Worm (Caenorhabditis elegans) whole organism, mixed stage, embryonic: ENCODE data around the gene T18D3.6.

Source experiments
- M03D4.4 ChIP-seq: sonication (generic microtip); optimal IDR thresholded peaks from 2 replicates; lab custom pipeline; 2017; ENCODE audit warnings: mild to moderate bottlenecking, missing genetic modification characterization, missing compliant biosample characterization
- bed-3 ChIP-seq: fragments of 200-800 bp; sonication (Bioruptor generic); optimal IDR thresholded peaks from 3 replicates; lab custom pipeline; 2018; ENCODE audit warnings: mild to moderate bottlenecking, missing genetic modification characterization, moderate library complexity, missing compliant biosample characterization
- blmp-1 ChIP-seq: fragments of 150-350 bp; optimal IDR thresholded peaks from 2 replicates; lab custom pipeline; 2014; ENCODE audit warnings: missing biosample characterization, missing genetic modification characterization
- ceh-39 ChIP-seq: fragments of 150-350 bp; optimal IDR thresholded peaks from 2 replicates; lab custom pipeline; 2014; ENCODE audit warnings: missing biosample characterization, missing genetic modification characterization
- ceh-83 ChIP-seq: fragments of 200-800 bp; sonication (Bioruptor generic); optimal IDR thresholded peaks from 2 replicates; lab custom pipeline; 2018; ENCODE audit warnings: mild to moderate bottlenecking, missing genetic modification characterization, missing compliant biosample characterization
- ces-1 ChIP-seq: fragments of 150-350 bp; optimal IDR thresholded peaks from 2 replicates; lab custom pipeline; 2014; ENCODE audit warnings: missing biosample characterization, missing genetic modification reagents, missing genetic modification characterization
- cnd-1 ChIP-seq: fragments of 200-800 bp; sonication (Bioruptor generic); optimal IDR thresholded peaks from 2 replicates; lab custom pipeline; 2018; ENCODE audit warnings: mild to moderate bottlenecking, missing genetic modification characterization, missing compliant biosample characterization
- drap-1 ChIP-seq: fragments of 200-800 bp; sonication (Bioruptor generic); optimal IDR thresholded peaks from 3 replicates; lab custom pipeline; 2018; ENCODE audit warnings: mild to moderate bottlenecking, missing genetic modification characterization, missing compliant biosample characterization
- elt-1 ChIP-seq: sonication (generic microtip); optimal IDR thresholded peaks from 2 replicates; lab custom pipeline; 2017; ENCODE audit warnings: missing genetic modification characterization, mild to moderate bottlenecking, missing compliant biosample characterization, antibody characterized with exemption, moderate library complexity, borderline replicate concordance; ENCODE audit not compliant: insufficient read depth
- elt-3 ChIP-seq: fragments of 150-350 bp; optimal IDR thresholded peaks from 2 replicates; lab custom pipeline; 2014; ENCODE audit warnings: missing biosample characterization, missing genetic modification characterization
- flh-1 ChIP-seq: fragments of 200-800 bp; sonication (Bioruptor generic); optimal IDR thresholded peaks from 2 replicates; lab custom pipeline; 2018; ENCODE audit warnings: mild to moderate bottlenecking, missing genetic modification characterization, moderate library complexity, missing compliant biosample characterization
- ham-2 ChIP-seq: fragments of 200-800 bp; sonication (Bioruptor generic); optimal IDR thresholded peaks from 2 replicates; lab custom pipeline; 2018; ENCODE audit warnings: mild to moderate bottlenecking, missing genetic modification characterization, missing compliant biosample characterization
- hlh-1 ChIP-seq: fragments of 150-350 bp; optimal IDR thresholded peaks from 2 replicates; lab custom pipeline; 2014; ENCODE audit warnings: missing biosample characterization, missing genetic modification reagents, missing genetic modification characterization
- lin-13 ChIP-seq: fragments of 150-350 bp; optimal IDR thresholded peaks from 2 replicates; lab custom pipeline; 2014; ENCODE audit warnings: missing biosample characterization, missing genetic modification characterization
- lin-32 ChIP-seq: fragments of 200-800 bp; sonication (Bioruptor generic); optimal IDR thresholded peaks from 2 replicates; lab custom pipeline; 2018; ENCODE audit warnings: mild to moderate bottlenecking, missing genetic modification characterization, missing compliant biosample characterization
- lsy-2 ChIP-seq: fragments of 150-350 bp; optimal IDR thresholded peaks from 2 replicates; lab custom pipeline; 2014; ENCODE audit warnings: missing biosample characterization, missing genetic modification characterization
- mab-5 ChIP-seq: fragments of 150-350 bp; optimal IDR thresholded peaks from 2 replicates; lab custom pipeline; 2014; ENCODE audit warnings: missing biosample characterization, missing genetic modification characterization
- mep-1 ChIP-seq: fragments of 150-350 bp; optimal IDR thresholded peaks from 2 replicates; lab custom pipeline; 2017; ENCODE audit warnings: missing biosample characterization, missing genetic modification reagents, missing genetic modification characterization, inconsistent platforms
- mls-2 ChIP-seq: sonication (generic microtip); optimal IDR thresholded peaks from 2 replicates; lab custom pipeline; 2016; ENCODE audit warnings: mild to moderate bottlenecking, missing genetic modification characterization, moderate library complexity, missing compliant biosample characterization
- nhr-12 ChIP-seq: fragments of 150-350 bp; optimal IDR thresholded peaks from 2 replicates; lab custom pipeline; 2014; ENCODE audit warnings: missing biosample characterization, missing genetic modification characterization
- nhr-2 ChIP-seq: fragments of 150-350 bp; optimal IDR thresholded peaks from 2 replicates; lab custom pipeline; 2014; ENCODE audit warnings: missing biosample characterization, missing genetic modification characterization
- nhr-237 ChIP-seq: fragments of 150-350 bp; optimal IDR thresholded peaks from 2 replicates; lab custom pipeline; 2014; ENCODE audit warnings: missing biosample characterization, missing genetic modification characterization
- nhr-28 ChIP-seq: fragments of 150-350 bp; optimal IDR thresholded peaks from 2 replicates; lab custom pipeline; 2014; ENCODE audit warnings: missing biosample characterization, missing genetic modification characterization
- nhr-76 ChIP-seq: sonication (generic microtip); optimal IDR thresholded peaks from 2 replicates; lab custom pipeline; 2017; ENCODE audit warnings: missing biosample characterization, missing genetic modification characterization
- pha-4 ChIP-seq: fragments of 150-350 bp; optimal IDR thresholded peaks from 2 replicates; lab custom pipeline; 2018; ENCODE audit warnings: missing biosample characterization, missing genetic modification reagents, missing genetic modification characterization
- sem-2 ChIP-seq: fragments of 200-800 bp; sonication (Bioruptor generic); optimal IDR thresholded peaks from 2 replicates; lab custom pipeline; 2018; ENCODE audit warnings: mild to moderate bottlenecking, missing genetic modification characterization, missing compliant biosample characterization
- tbx-8 ChIP-seq: fragments of 200-800 bp; sonication (Bioruptor generic); optimal IDR thresholded peaks from 2 replicates; lab custom pipeline; 2018; ENCODE audit warnings: mild to moderate bottlenecking, missing genetic modification characterization, moderate library complexity, missing compliant biosample characterization
- unc-120 ChIP-seq: sonication (generic microtip); optimal IDR thresholded peaks from 2 replicates; lab custom pipeline; 2017; ENCODE audit warnings: missing genetic modification characterization, missing compliant biosample characterization; ENCODE audit not compliant: poor library complexity, severe bottlenecking
- unc-39 ChIP-seq: fragments of 150-350 bp; optimal IDR thresholded peaks from 2 replicates; lab custom pipeline; 2014; ENCODE audit warnings: missing biosample characterization, missing genetic modification characterization
- ztf-11 ChIP-seq: fragments of 150-350 bp; optimal IDR thresholded peaks from 2 replicates; lab custom pipeline; 2014; ENCODE audit warnings: missing biosample characterization, missing genetic modification characterization

The T18D3.6 gene

DNA sequence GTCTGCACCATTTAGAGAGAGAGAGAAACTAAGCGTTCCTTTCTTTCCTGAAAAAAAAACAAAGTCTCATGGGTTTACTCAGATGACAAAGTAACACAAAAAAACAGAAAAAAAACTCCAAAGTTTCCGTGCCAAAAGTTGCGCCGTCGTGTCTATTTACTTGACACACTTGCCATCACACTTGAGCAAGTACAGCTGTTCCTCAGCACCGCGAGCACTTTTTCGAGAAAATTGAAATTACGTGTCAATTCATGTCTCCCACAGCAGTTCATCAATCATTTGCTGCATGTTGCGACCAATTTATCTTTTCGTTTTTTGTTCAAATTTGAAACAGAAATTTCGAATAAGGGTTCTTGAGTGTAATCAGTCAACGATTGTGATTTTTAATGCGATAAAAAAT lies 13.2 kb upstream of the T18D3.6 start:
- TF ChIP-seq unc-120 (tag; lab: Kevin White, UChicago) (no peak), ceh-39 (tag; lab: Kevin White, UChicago) (no peak), sem-2 (GFP tag; lab: Kevin White, UChicago) (no peak), mls-2 (tag; lab: Kevin White, UChicago) (no peak), blmp-1 (tag; lab: Kevin White, UChicago) (no peak), nhr-76 (tag; lab: Kevin White, UChicago) (no peak), mep-1 (no peak), elt-1 (tag; lab: Kevin White, UChicago) (no peak), lsy-2 (tag; lab: Kevin White, UChicago) (no peak), bed-3 (no peak), nhr-2 (tag; lab: Kevin White, UChicago) (no peak), ham-2 (GFP tag; lab: Kevin White, UChicago) (no peak), lin-13 (tag; lab: Kevin White, UChicago) (no peak), unc-39 (tag; lab: Kevin White, UChicago) (no peak)

DNA sequence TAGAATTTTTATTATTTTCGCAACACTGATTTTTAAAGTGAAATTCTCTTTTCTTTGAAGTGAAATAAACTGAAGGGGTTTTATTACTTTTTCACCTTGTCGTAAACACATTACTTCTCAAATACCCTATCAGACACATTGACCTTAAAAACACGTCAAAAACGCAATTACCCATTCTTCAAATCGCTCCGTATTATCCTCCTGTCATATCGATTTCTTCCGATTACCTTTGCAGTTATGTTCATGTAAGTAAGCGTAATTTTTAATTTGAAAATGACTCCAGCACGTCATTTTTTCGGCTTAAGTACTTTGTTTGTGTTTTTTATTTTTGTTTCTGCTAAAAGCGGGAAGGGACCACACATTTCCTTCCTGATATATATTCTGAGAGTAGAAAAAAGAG lies 11.4 kb upstream of the T18D3.6 start:
- no peak for TF ChIP-seq nhr-237 (tag; lab: Kevin White, UChicago)
- TF ChIP-seq tbx-8 (GFP tag; lab: Kevin White, UChicago): no peak
- no peak for TF ChIP-seq elt-3 (tag; lab: Kevin White, UChicago)
- TF ChIP-seq ceh-83: no peak
- no peak for TF ChIP-seq mab-5 (tag; lab: Kevin White, UChicago)
- no peak for TF ChIP-seq lsy-2 (tag; lab: Kevin White, UChicago)
- TF ChIP-seq flh-1 (GFP tag; lab: Kevin White, UChicago): no peak
- no peak for TF ChIP-seq ztf-11 (tag; lab: Kevin White, UChicago)
- TF ChIP-seq hlh-1 (tag; lab: Kevin White, UChicago): no peak
- no peak for TF ChIP-seq nhr-28 (tag; lab: Kevin White, UChicago)
- no peak for TF ChIP-seq sem-2 (GFP tag; lab: Kevin White, UChicago)
- TF ChIP-seq M03D4.4 (tag; lab: Kevin White, UChicago): no peak

DNA sequence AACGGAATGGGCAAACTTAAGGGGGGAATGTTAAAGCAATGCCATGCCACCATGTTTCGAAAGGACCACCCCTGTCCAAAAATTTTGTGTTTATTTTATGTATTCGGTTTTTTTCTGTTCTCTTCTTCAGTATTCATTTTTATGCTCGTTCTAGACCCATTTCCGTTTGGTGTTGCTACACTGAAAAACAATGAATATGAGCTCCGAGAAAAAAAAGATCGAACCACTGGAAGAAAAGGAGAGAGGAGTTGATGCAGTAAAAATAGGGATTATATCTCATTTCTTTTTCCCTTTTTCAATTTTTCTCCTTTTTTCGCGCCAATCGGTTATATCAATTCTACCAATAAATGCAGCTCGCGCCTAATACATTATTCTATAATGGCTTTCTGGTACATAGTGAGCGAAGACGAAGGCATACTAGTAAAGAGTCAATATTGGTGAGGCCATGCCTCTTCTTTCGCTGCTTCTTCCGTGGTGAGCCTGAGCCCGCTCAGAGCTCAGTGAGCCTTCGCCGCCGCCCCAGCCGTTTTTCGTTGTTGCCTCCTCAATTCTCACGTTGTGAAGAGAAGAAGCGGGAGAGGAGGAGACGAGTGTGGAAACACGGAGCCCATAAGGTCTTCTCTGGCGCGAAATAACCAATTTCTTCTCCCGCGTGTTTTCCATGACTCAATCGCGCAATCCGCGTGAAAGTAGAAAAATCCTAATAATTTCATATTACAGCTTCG lies 9.5 kb upstream of the T18D3.6 start:
- no peak for TF ChIP-seq cnd-1 (tag; lab: Kevin White, UChicago)
- TF ChIP-seq ceh-39 (tag; lab: Kevin White, UChicago): no peak
- TF ChIP-seq nhr-28 (tag; lab: Kevin White, UChicago): no peak
- no peak for TF ChIP-seq mep-1
- no peak for TF ChIP-seq unc-120 (tag; lab: Kevin White, UChicago)
- TF ChIP-seq elt-1 (tag; lab: Kevin White, UChicago): no peak
- no peak for TF ChIP-seq flh-1 (GFP tag; lab: Kevin White, UChicago)
- TF ChIP-seq blmp-1 (tag; lab: Kevin White, UChicago): no peak
- TF ChIP-seq ces-1 (GFP tag; lab: Kevin White, UChicago): no peak
- TF ChIP-seq lin-32 (GFP tag; lab: Kevin White, UChicago): no peak
- no peak for TF ChIP-seq ztf-11 (tag; lab: Kevin White, UChicago)

- TF ChIP-seq nhr-237 (tag; lab: Kevin White, UChicago): no peak
- no peak for TF ChIP-seq lin-32 (GFP tag; lab: Kevin White, UChicago)
- TF ChIP-seq nhr-12 (tag; lab: Kevin White, UChicago): no peak
- no peak for TF ChIP-seq drap-1 (GFP tag; lab: Kevin White, UChicago)
- no peak for TF ChIP-seq tbx-8 (GFP tag; lab: Kevin White, UChicago)
- TF ChIP-seq lin-13 (tag; lab: Kevin White, UChicago): no peak
- TF ChIP-seq mep-1: no peak
- TF ChIP-seq unc-39 (tag; lab: Kevin White, UChicago): no peak
- TF ChIP-seq ceh-83: no peak
- no peak for TF ChIP-seq blmp-1 (tag; lab: Kevin White, UChicago)
- TF ChIP-seq cnd-1 (tag; lab: Kevin White, UChicago): no peak
- TF ChIP-seq pha-4 (tag; lab: Kevin White, UChicago): no peak
- no peak for TF ChIP-seq elt-3 (tag; lab: Kevin White, UChicago)
- TF ChIP-seq nhr-76 (tag; lab: Kevin White, UChicago): no peak
- no peak for TF ChIP-seq nhr-2 (tag; lab: Kevin White, UChicago)
- TF ChIP-seq mls-2 (tag; lab: Kevin White, UChicago): no peak
- TF ChIP-seq ham-2 (GFP tag; lab: Kevin White, UChicago): no peak
Measured at ce11 chrX:12444423-12444822, 5.3 kb upstream of the T18D3.6 start.
